Worm (Caenorhabditis elegans) whole organism, L3 larva: ENCODE measurements around the gene nspb-12.

Source experiments
- ZK546.5 ChIP-seq: sonication (generic microtip); optimal IDR thresholded peaks from 2 replicates; lab custom pipeline; 2017; ENCODE audit warnings: missing biosample characterization, missing genetic modification characterization
- ceh-28 ChIP-seq: fragments of 150-350 bp; optimal IDR thresholded peaks from 2 replicates; lab custom pipeline; 2014; ENCODE audit warnings: missing biosample characterization, missing genetic modification reagents, missing genetic modification characterization
- egl-27 ChIP-seq: sonication (generic microtip); optimal IDR thresholded peaks from 4 replicates; lab custom pipeline; 2017; ENCODE audit warnings: missing biosample characterization, missing genetic modification reagents, missing genetic modification characterization
- egl-5 ChIP-seq: fragments of 150-350 bp; optimal IDR thresholded peaks from 2 replicates; lab custom pipeline; 2017; ENCODE audit warnings: missing biosample characterization, missing genetic modification reagents, missing genetic modification characterization, inconsistent platforms
- elt-1 ChIP-seq: fragments of 150-350 bp; optimal IDR thresholded peaks from 2 replicates; lab custom pipeline; 2014; ENCODE audit warnings: missing biosample characterization, missing genetic modification characterization
- elt-3 ChIP-seq, 3 experiments: fragments of 150-350 bp in 1 of 3; sonication (generic microtip) in 2 of 3; optimal IDR thresholded peaks; 2 replicates in 2 of 3; 4 replicates in 1 of 3; lab custom pipeline; 2014 to 2017; ENCODE audit warnings: missing biosample characterization in 3 of 3, missing genetic modification characterization in 3 of 3
- lin-39 ChIP-seq: fragments of 150-350 bp; optimal IDR thresholded peaks from 2 replicates; lab custom pipeline; 2018; ENCODE audit warnings: missing biosample characterization, missing genetic modification reagents, missing genetic modification characterization
- nhr-12 ChIP-seq: fragments of 150-350 bp; optimal IDR thresholded peaks from 2 replicates; lab custom pipeline; 2014; ENCODE audit warnings: missing biosample characterization, missing genetic modification characterization
- snpc-4 ChIP-seq: fragments of 150-350 bp; optimal IDR thresholded peaks from 2 replicates; lab custom pipeline; 2014; ENCODE audit warnings: missing biosample characterization, missing genetic modification characterization
- tbx-2 ChIP-seq: sonication (generic microtip); optimal IDR thresholded peaks from 2 replicates; lab custom pipeline; 2016; ENCODE audit warnings: mild to moderate bottlenecking, missing genetic modification characterization, missing compliant biosample characterization
- unc-62 ChIP-seq: fragments of 150-350 bp; sonication (generic microtip); optimal IDR thresholded peaks from 4 replicates; lab custom pipeline; 2014; ENCODE audit warnings: missing biosample characterization, missing genetic modification reagents, missing genetic modification characterization

DNA sequence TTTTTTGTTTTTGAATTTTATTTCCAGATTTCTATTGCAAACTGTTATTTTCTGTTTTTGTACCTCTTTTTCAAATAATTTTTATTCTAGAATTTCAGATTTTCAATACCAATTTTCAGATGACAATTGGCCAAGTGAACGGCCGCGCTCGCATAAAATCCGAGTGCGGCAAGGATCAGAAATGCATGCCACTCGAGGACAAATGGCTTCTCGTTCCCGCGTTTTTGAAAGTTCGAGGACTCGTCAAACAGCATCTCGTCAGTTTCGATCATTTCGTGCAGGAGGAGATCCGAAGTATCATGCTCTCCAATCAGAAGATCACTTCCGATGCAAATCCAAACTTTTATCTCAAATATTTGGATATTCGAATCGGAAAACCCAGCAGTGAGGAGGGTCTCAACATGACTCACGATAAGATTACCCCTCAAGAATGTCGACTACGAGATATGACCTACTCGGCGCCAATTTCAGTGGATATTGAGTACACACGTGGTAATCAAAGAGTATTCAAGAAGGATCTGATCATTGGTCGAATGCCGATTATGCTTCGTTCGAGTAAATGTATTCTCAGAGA lies 11.2 kb downstream of the nspb-12 start, which contains the start of gene rpc-2:
- no peak for TF ChIP-seq unc-62 (GFP tag; lab: Kevin White, UChicago)
- no peak for TF ChIP-seq elt-3 (tag; optimal IDR thresholded peaks at IDR 0.05; lab: Kevin White, UChicago)
- no peak for TF ChIP-seq egl-5 (tag; lab: Kevin White, UChicago)
- TF ChIP-seq snpc-4 (tag; lab: Kevin White, UChicago), result no peak
- TF ChIP-seq tbx-2 (tag; lab: Kevin White, UChicago), result no peak
- no peak for TF ChIP-seq ceh-28
- TF ChIP-seq elt-1 (tag; lab: Kevin White, UChicago), result no peak
- no peak for TF ChIP-seq egl-27 (tag; lab: Kevin White, UChicago)
- TF ChIP-seq ZK546.5, result no peak
- TF ChIP-seq nhr-12 (tag; lab: Kevin White, UChicago), result no peak
- TF ChIP-seq lin-39, result no peak
